Fruit fly (Drosophila melanogaster): Measurements from ENCODE around the gene CG13843.
A peak's percentile ranks its signal among the peaks of the same experiment; 100 is the strongest.

CG13843 gene

DNA sequence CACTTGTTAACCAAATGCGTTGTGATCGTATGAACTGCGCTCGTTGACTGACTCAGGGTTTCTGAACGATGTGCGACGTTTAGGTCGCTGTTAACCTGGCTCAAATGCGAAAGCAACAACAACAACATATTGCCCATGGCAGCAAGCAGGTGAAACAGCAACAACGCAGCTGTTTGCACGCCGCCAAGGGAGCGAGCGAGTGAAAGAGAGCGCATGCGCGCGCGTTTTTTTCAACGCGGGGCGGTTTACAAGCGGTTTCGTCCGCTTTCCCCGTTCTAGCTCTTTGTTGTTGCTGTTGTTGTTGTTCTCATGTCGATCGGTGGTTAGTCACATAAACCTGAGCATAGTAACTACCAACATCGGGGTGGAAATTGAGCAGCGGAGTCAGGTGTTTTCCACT, 23.7 kb downstream of the CG13843 start:
- TF ChIP-seq Eip78C (GFP tag) (peak; percentile 32), CG1621 (tag; optimal IDR thresholded peaks at IDR 0.05) (no peak)

DNA sequence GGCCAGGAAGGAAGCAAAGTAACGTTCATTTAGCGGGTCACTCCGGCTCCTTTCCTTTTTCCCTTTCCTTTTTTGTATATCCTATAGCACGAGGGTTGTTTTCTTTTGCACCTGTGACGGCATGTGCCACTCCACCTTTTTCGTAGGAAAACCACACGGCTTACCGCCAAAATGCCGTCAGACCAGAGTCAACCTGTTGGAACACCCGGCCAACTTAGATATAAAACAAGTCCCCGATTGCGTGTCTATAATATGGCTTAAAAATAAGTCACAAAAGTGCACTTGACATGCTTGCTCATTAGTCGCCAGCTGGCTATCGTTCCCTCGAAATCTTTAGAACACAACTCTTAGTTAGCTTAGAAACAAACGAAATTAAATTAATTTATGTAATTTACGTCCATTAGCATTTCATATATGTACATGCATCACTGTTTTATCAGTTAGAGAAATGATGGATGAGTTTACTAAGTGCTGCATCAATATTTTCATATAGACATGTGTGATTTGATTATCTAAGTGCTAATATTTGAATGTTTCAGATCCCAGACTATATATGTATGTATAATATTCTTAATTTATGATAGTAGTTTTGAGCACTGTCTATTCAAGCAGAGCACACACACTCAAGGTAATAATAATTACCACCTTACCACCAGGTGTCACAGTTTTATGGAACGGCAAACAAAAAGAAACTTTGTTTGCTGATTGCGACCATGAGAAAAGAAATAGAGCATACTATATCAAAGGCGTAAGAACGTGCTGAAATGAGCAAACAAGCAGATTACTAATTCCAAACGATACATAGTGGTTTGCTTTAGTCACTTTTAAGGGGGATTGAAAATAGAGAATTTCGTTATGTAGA, 25.5 kb downstream of the CG13843 start:
- TF ChIP-seq achi (GFP tag; optimal IDR thresholded peaks at IDR 0.05) = no peak
- no peak for TF ChIP-seq esn (GFP tag; optimal IDR thresholded peaks at IDR 0.05)
- TF ChIP-seq Sox102F (GFP tag; optimal IDR thresholded peaks at IDR 0.05) = no peak
- TF ChIP-seq vri (GFP tag; optimal IDR thresholded peaks at IDR 0.05) = no peak
- TF ChIP-seq ss (GFP tag; optimal IDR thresholded peaks at IDR 0.05) = peak in 1 of 2 experiments; percentile 81
- TF ChIP-seq fkh (GFP tag; optimal IDR thresholded peaks at IDR 0.05) = peak; percentile 76
- TF ChIP-seq cyc (GFP tag; optimal IDR thresholded peaks at IDR 0.05) = no peak
- TF ChIP-seq CG31627 (GFP tag; optimal IDR thresholded peaks at IDR 0.05) = no peak
- no peak for TF ChIP-seq CG4318 (GFP tag; optimal IDR thresholded peaks at IDR 0.05)
- peak; percentile 37 for TF ChIP-seq Eip78C (GFP tag)
- no peak for TF ChIP-seq CG34406 (GFP tag; optimal IDR thresholded peaks at IDR 0.05)

DNA sequence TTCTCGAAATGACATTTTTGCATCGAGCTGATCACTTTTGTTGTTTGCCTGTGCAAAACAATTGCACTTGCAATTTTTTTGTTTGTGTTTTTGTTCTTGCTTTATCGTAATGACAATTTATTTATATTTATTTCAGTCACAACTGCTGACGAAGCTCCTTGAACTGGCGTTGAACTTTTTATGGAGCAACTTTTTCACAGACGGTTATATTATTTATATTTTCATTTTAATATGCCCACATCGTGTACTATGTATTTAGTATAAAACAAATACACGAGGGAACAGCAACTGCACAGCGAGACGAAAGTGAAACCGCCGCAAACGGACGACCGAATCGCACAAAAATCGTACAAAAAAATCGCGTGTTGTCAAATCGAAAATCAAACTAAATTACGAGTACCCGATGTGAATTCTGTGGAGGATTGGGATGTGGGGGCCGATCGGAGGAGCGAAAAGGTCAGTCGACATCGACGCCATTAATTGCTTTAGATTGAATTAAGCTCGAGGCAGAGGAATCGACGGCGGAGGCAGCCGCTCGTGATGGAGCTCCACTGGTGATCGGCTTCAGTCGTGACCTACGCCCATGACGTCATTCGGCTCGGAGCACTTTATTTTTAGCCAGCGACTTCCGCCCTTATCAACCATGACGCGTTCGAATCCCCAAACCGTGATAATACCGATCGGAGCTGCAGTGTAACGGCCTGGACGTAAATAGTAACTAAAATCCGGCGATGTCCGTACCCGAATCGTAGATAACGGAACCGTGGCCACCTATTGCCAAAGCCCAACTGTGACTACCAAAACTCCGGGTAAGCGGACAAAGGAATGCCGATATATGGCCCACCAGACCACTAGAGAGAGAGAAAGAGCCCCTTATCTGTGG, 26.6 kb downstream of the CG13843 start:
- TF ChIP-seq ss (GFP tag; optimal IDR thresholded peaks at IDR 0.05) (peak in 1 of 2 experiments; percentile 10), Eip78C (GFP tag) (peak; percentile 69), Ets21C (GFP tag; optimal IDR thresholded peaks at IDR 0.05) (peak; percentile 5), Eip93F (GFP tag; optimal IDR thresholded peaks at IDR 0.05) (peak; percentile 78), vri (GFP tag; optimal IDR thresholded peaks at IDR 0.05) (peak; percentile 37), Sox102F (GFP tag; optimal IDR thresholded peaks at IDR 0.05) (peak; percentile 22), esn (GFP tag; optimal IDR thresholded peaks at IDR 0.05) (peak; percentile 32), CG16779 (tag; optimal IDR thresholded peaks at IDR 0.05) (no peak), CG1621 (tag; optimal IDR thresholded peaks at IDR 0.05) (no peak), Met (GFP tag; optimal IDR thresholded peaks at IDR 0.05) (peak; percentile 25), Smox (GFP tag; optimal IDR thresholded peaks at IDR 0.05) (peak; percentile 12), CG32006 (GFP tag; optimal IDR thresholded peaks at IDR 0.05) (no peak), svp (GFP tag) (peak; percentile 99)

DNA sequence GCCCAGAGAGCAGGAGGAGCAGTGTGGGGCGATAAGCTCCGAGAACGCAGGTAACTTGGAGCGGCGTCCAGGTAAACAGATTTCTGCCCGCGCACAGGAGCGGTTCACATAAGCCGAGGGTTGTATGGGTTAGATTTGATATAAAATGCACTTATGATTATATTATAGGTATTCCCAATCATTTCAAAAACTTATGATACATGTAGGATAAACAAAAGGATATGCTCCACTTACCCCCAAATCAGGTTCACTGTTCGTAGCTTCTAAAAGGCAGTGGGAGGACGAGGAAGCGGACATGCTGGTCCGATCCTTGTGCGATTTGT, 27.2 kb downstream of the CG13843 start:
- TF ChIP-seq fd59A (GFP tag; optimal IDR thresholded peaks at IDR 0.05) (no peak), pdm3 (GFP tag; optimal IDR thresholded peaks at IDR 0.05) (no peak), Sox102F (GFP tag; optimal IDR thresholded peaks at IDR 0.05) (no peak), lz (GFP tag; optimal IDR thresholded peaks at IDR 0.05) (peak; percentile 10), salr (GFP tag; optimal IDR thresholded peaks at IDR 0.05) (no peak), CG1621 (tag; optimal IDR thresholded peaks at IDR 0.05) (no peak), svp (GFP tag) (no peak), acj6 (GFP tag; optimal IDR thresholded peaks at IDR 0.05) (no peak), Smox (GFP tag; optimal IDR thresholded peaks at IDR 0.05) (peak; percentile 30), CG15336 (GFP tag; IDR thresholded peaks at IDR 0.05) (no peak), Blimp-1 (GFP tag; optimal IDR thresholded peaks at IDR 0.05) (no peak), CG11762 (GFP tag; optimal IDR thresholded peaks at IDR 0.05; ENCODE audit: insufficient read depth) (no peak), CG6276 (GFP tag; optimal IDR thresholded peaks at IDR 0.05) (no peak), Gug (GFP tag; IDR thresholded peaks at IDR 0.05) (no peak), Met (GFP tag; optimal IDR thresholded peaks at IDR 0.05) (peak; percentile 35), Ets96B (tag; optimal IDR thresholded peaks at IDR 0.05) (no peak), CG31627 (GFP tag; optimal IDR thresholded peaks at IDR 0.05) (peak; percentile 30), CG32006 (GFP tag; optimal IDR thresholded peaks at IDR 0.05) (no peak), OdsH (GFP tag; optimal IDR thresholded peaks at IDR 0.05) (no peak), Sox14 (GFP tag; optimal IDR thresholded peaks at IDR 0.05) (peak; percentile 74), fkh (GFP tag; optimal IDR thresholded peaks at IDR 0.05) (peak; percentile 12), CG11902 (GFP tag; optimal IDR thresholded peaks at IDR 0.05) (peak; percentile 63), Hr39 (GFP tag; optimal IDR thresholded peaks at IDR 0.05) (peak; percentile 30), vri (GFP tag; optimal IDR thresholded peaks at IDR 0.05) (no peak), Sox15 (GFP tag; optimal IDR thresholded peaks at IDR 0.05) (no peak), CG6163 (GFP tag; IDR thresholded peaks at IDR 0.05) (no peak), CG3032 (tag; optimal IDR thresholded peaks at IDR 0.05) (no peak), eg (GFP tag; IDR thresholded peaks at IDR 0.05) (no peak), Eip93F (GFP tag; optimal IDR thresholded peaks at IDR 0.05) (no peak), CG6808 (GFP tag; optimal IDR thresholded peaks at IDR 0.05) (no peak), CG6854 (GFP tag; optimal IDR thresholded peaks at IDR 0.05) (no peak), topi (GFP tag; optimal IDR thresholded peaks at IDR 0.05) (peak; percentile 16)

All from whole organism, prepupa.